Fruit fly (Drosophila melanogaster): ENCODE data around the gene CG31546.

CG31546 gene

DNA sequence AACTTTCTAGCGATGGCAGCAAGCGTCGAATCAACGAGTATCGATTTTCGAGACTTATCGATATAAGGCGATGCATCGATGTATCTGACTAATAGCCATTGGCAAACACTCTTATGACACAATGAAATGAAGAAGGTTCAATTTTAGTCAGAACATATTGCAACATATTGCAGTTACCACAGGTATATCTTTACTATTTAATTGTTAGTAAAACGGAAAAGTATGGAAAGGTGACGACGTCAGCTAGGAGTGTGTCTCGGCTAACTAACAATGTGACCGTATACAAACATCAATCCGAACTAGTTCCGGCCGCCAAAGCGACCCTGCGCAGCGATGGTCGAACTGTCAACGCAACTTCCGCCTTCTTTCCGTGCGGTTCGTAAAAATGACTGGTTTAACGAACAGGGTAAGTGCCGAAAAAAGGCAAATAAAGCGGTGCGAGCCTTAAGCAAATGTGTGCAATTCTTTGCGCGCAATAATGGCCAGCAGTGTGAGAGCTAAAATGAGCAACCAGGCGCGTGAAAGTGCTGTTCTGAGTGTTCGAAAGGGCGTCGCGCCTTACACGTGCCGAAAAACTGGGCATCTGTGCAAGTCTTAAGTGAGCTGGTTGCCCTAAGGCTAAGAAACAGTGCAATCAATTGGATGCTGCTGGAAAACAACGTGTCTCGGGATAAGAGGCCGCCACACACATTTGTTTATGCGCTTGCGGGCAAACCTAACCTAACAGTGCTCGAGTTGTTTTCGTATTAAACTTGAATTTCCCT is 11.1 kb downstream of the CG31546 start, which contains the start of the genes Dph4, Spec2 and RpL13A (continued):
- peak; percentile 97 for TF ChIP-seq CG9727 (GFP tag; optimal IDR thresholded peaks at IDR 0.05)
- peak; percentile 62 for TF ChIP-seq Spps (tag; optimal IDR thresholded peaks at IDR 0.05)
- TF ChIP-seq grau (tag; optimal IDR thresholded peaks at IDR 0.05) = peak; percentile 85
- peak; percentile 95 for TF ChIP-seq CG8290 (GFP tag; optimal IDR thresholded peaks at IDR 0.05)
- TF ChIP-seq CG8290 (tag; optimal IDR thresholded peaks at IDR 0.05) = peak; percentile 88 to 97
- peak; percentile 32 to 61 for TF ChIP-seq tll (GFP tag; optimal IDR thresholded peaks at IDR 0.05)
- TF ChIP-seq CG1024 (GFP tag; IDR thresholded peaks at IDR 0.05) = no peak
- peak; percentile 84 for TF ChIP-seq Atf3 (GFP tag; optimal IDR thresholded peaks at IDR 0.05)
- TF ChIP-seq CG4820 (GFP tag; optimal IDR thresholded peaks at IDR 0.05) = peak; percentile 75
- no peak for TF ChIP-seq tna (GFP tag; IDR thresholded peaks at IDR 0.05; ENCODE audit: partially characterized antibody)
- peak; percentile 86 for TF ChIP-seq Myb (GFP tag; optimal IDR thresholded peaks at IDR 0.05)
- no peak for TF ChIP-seq CG14860 (GFP tag; IDR thresholded peaks at IDR 0.05; ENCODE audit: partially characterized antibody)
- peak; percentile 97 for TF ChIP-seq CG13775 (GFP tag; optimal IDR thresholded peaks at IDR 0.05)
- TF ChIP-seq CG11247 (GFP tag; IDR thresholded peaks at IDR 0.05) = no peak
- peak; percentile 82 for TF ChIP-seq CG1647 (GFP tag; optimal IDR thresholded peaks at IDR 0.05)
- peak; percentile 92 for TF ChIP-seq Fer3 (tag; optimal IDR thresholded peaks at IDR 0.05)
- TF ChIP-seq Sin3A (optimal IDR thresholded peaks at IDR 0.05) = peak; percentile 97
- no peak for TF ChIP-seq ssp (GFP tag; IDR thresholded peaks at IDR 0.05)
- no peak for TF ChIP-seq Oaz (GFP tag; IDR thresholded peaks at IDR 0.05)
- TF ChIP-seq ash1 (GFP tag; optimal IDR thresholded peaks at IDR 0.05) = peak; percentile 98
- TF ChIP-seq org-1 (GFP tag; optimal IDR thresholded peaks at IDR 0.05) = peak; percentile 92
- TF ChIP-seq gce (GFP tag; IDR thresholded peaks at IDR 0.05) = no peak
- no peak for TF ChIP-seq wdn (GFP tag; IDR thresholded peaks at IDR 0.05)
- peak; percentile 82 for TF ChIP-seq sima (GFP tag; optimal IDR thresholded peaks at IDR 0.05)
- peak; percentile 80 for TF ChIP-seq Nf-YB (GFP tag; optimal IDR thresholded peaks at IDR 0.05)
- TF ChIP-seq CG15601 (tag; optimal IDR thresholded peaks at IDR 0.05) = peak; percentile 90
- TF ChIP-seq gsb (GFP tag; IDR thresholded peaks at IDR 0.05) = no peak
- peak; percentile 77 to 94 for TF ChIP-seq chif (GFP tag; optimal IDR thresholded peaks at IDR 0.05)
- no peak for TF ChIP-seq CG4404 (GFP tag; IDR thresholded peaks at IDR 0.05)
- peak; percentile 85 for TF ChIP-seq lbe (GFP tag; optimal IDR thresholded peaks at IDR 0.05)
- TF ChIP-seq gt (GFP tag; IDR thresholded peaks at IDR 0.05) = no peak
- TF ChIP-seq zfh2 (GFP tag; optimal IDR thresholded peaks at IDR 0.05) = peak; percentile 77
- TF ChIP-seq esg (GFP tag; conservative IDR thresholded peaks at IDR 0.05) = no peak
- no peak for TF ChIP-seq Bgb (GFP tag; IDR thresholded peaks at IDR 0.05; ENCODE audit: partially characterized antibody)
- TF ChIP-seq dati (GFP tag; IDR thresholded peaks at IDR 0.05) = no peak
- TF ChIP-seq chn (GFP tag; optimal IDR thresholded peaks at IDR 0.05) = peak; percentile 86
- TF ChIP-seq CG8944 (GFP tag; optimal IDR thresholded peaks at IDR 0.05) = peak; percentile 78
- no peak for TF ChIP-seq Dll (GFP tag; IDR thresholded peaks at IDR 0.05; ENCODE audit: partially characterized antibody)
- TF ChIP-seq klu (GFP tag; IDR thresholded peaks at IDR 0.05) = no peak
- peak; percentile 95 for TF ChIP-seq CG17186 (GFP tag; optimal IDR thresholded peaks at IDR 0.05)
- peak; percentile 74 for TF ChIP-seq CG18476 (GFP tag; optimal IDR thresholded peaks at IDR 0.05)
- TF ChIP-seq CG17912 (GFP tag; optimal IDR thresholded peaks at IDR 0.05) = peak; percentile 99
- peak; percentile 96 for TF ChIP-seq CG18619 (GFP tag; optimal IDR thresholded peaks at IDR 0.05)
- peak; percentile 99 for TF ChIP-seq Med (GFP tag)
- no peak for TF ChIP-seq CG9932 (GFP tag; IDR thresholded peaks at IDR 0.05)
- TF ChIP-seq btn (GFP tag; optimal IDR thresholded peaks at IDR 0.05) = peak; percentile 93
- peak; percentile 89 for TF ChIP-seq Dip3 (GFP tag; optimal IDR thresholded peaks at IDR 0.05)
- TF ChIP-seq CG2202 (tag; optimal IDR thresholded peaks at IDR 0.05) = peak; percentile 83
- peak; percentile 93 for TF ChIP-seq onecut (GFP tag; IDR thresholded peaks at IDR 0.05)
- peak; percentile 85 for TF ChIP-seq CG8388 (GFP tag; optimal IDR thresholded peaks at IDR 0.05)
- TF ChIP-seq Rx (GFP tag; IDR thresholded peaks at IDR 0.05) = no peak
